Fruit fly (Drosophila melanogaster) ovary, adult (tissue): Measurements from ENCODE around the gene CG31743.

Experiments
- CG17801 ChIP-seq: fragments of 200-800 bp; optimal IDR thresholded peaks from 2 replicates; lab custom pipeline; 2019; ENCODE audit warnings: missing biosample characterization, mild to moderate bottlenecking, missing genetic modification characterization, moderate library complexity; ENCODE audit not compliant: partially characterized antibody

Gene CG31743

DNA sequence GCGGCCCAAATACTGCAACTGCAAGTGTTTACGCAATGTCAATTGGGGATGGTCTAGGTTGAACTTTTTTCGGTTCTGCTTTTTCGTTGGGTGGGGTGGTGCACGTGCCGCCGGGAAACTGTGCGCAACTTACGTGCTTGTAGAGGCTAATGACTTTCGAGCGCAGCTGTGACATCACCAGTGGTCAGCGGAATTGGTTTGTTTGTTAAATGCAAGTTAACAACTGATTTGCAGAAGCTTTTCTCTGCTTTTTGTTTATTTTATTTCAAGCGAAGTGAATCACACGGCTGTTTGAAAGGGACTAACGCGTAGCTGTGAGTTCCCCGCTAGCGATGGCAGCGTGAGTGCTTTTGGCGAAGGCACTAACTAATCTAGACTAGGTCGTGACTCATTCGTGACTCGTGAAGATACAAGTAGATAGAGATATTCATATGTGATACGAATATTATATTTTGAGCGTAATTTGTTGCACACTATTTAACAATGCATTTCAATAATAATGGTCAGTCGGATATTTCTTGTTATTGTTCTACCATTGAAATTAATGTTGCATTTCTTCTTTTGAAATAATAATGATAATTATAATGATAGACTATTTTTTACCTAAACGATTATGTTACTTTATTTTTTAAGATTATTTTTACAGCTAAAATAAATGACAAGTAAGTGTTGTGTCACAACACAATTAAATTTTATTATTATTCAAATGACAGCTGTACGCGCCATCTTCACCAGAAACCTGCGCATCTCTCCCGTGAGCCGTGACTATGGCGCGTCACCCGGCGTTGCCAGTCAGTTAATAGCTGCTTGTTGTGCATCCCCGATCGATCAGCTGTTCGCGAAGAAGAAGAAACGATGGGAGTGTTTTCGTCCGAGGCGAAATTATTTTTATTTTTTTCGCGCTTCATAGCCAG is 8.6 kb downstream of the CG31743 start, which contains the start of the genes osi and tweek:
TSS of gene osi (minus strand) at position 307 of the 914 bp plus-strand sequence.
TSS of gene tweek (plus strand) at position 831 of the 914 bp plus-strand sequence.
- TF ChIP-seq CG17801 (GFP tag; lab: Kevin White, UChicago), result peak; percentile 39

DNA sequence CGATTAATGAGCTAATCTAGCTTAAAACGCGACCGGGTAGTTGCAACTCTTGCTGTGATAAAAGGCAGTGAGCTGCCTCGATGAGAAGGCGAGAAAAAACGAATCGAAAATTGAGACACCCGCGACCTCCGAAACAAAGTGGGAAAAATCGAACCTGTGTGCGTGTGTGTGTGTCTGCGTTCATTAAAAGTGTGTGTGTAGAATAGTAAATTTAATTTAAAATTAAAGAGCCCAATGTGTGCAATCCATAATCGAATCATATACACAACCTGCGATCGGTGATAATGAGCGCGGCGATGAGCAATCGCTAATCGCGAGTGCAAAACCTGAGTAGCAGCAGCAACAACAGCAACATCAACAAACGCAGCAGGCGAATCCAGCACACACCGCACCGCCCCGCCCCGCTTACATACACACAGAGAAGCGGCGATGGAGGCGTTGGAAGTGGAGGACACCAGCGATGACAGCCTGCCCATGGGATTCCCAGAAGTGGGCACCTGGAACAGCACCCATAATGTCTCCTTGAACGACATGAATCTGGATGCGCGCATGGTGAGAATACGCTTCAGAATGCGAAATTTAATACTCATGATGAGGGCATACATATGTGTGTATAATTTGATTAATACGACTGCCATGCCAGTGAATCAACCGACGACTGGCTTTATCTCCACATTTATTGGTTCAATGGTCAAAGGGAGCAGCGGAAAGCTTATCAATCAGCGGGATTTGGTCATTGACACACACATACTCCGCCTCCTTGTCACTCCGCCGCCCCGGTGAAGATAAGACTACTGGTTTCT is 9.5 kb downstream of the CG31743 start:
- TF ChIP-seq CG17801 (GFP tag; lab: Kevin White, UChicago), result no peak

DNA sequence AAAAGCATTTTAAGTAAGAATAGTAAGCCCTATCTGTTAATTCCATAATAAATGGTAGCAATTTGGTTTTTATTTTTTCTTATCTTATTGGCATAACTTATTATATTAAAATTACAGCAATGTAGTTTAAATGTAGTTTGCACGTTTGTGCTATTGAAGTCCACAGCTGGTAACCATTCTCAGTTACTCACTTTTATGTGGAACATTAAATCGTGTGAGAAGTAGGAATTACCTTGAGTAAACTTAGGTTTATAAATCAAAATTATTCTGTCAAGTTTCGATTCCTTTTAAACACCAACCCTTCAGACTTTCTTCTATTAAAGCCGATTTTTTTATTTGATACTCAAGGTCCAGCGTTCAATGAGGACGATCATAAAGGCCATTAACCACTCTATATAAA is 10.3 kb downstream of the CG31743 start, which contains the start of gene CG42556:
TSS of gene CG42556 (plus strand) at position 301 of the 400 bp plus-strand sequence.
- no peak for TF ChIP-seq CG17801 (GFP tag; lab: Kevin White, UChicago)

DNA sequence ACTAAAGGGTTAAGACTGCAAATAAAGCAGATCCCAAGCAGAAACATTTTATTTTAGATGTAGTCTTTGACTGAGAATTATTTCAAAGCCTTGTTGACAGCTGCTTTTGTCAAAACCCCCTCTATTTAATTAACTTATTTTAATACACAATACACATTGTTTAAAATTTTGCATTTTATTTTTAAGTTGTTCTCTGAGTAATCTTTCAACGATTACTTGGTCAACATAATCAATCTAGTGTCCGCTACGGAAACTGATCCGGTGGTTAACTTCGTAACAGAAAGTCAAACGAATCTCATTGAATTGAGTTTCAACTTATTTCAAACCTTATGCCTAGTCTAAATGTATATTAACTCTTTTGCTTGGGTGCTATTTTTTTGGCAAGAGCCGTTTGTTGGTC is 21.1 kb downstream of the CG31743 start, which contains the start of gene CG31805:
TSS of gene CG31805 (minus strand) at position 101 of the 400 bp plus-strand sequence.
- no peak for TF ChIP-seq CG17801 (GFP tag; lab: Kevin White, UChicago)

DNA sequence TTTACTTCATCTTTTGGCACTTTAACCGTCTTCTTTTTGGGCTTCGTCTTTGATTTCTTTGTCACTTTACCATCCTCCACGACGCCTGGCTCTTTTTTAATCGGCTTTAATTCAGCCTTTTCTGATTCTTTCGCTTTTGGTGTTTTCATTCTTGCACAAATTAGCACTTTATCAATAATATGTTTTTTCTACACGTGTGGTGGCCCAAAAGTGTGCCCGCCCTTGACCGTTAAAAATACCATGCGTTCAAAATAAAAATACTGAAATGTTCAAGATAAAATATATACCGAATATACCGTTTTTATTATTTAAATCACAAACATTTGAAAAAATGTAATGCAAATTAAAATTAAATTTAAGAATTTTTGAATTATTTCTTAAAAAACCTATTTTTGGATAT is 22.7 kb downstream of the CG31743 start, which contains the start of gene CG12288:
TSS of gene CG12288 (minus strand) at position 216 of the 400 bp plus-strand sequence.
- no peak for TF ChIP-seq CG17801 (GFP tag; lab: Kevin White, UChicago)

DNA sequence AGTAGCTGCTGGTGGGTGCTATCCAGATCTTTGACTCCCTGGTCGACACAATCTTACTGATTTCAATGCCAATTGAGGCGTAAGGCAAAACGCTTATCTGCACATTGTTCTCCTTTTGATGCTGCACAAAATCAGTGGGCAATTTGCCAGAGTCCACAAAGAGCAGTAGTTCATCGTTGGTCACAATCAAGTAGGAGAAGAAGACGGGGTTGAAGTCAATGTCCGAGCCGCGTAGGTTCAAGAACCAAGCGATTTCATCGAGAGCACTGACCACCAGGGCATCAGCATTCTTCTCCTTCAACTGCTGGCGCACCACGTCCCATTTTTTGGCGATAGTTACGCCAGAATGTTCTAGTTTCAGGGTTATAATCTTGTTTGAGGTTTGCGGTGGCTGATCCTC is 30.0 kb downstream of the CG31743 start:
- TF ChIP-seq CG17801 (GFP tag; lab: Kevin White, UChicago), result no peak

DNA sequence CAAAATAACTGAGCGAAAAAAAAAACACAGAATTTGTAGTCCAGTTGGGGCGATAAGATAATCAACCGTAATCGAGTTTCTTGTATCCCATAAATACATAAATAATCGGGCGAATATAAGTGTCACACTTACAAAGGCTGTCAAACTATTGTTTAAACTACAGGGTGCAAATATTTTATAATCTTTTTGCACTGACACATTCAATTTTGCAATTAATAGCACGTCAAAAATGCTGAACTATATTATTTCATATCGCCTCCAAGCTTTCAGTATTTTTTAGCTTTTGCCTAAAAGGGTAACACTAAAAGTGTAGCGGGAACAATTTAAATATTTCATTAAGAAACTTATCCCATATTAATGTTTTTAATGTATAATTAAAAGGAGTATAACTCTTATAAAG is 30.9 kb downstream of the CG31743 start, which contains the start of gene ApepP:
TSS of gene ApepP (minus strand) at position 242 of the 400 bp plus-strand sequence.
- TF ChIP-seq CG17801 (GFP tag; lab: Kevin White, UChicago), result no peak

DNA sequence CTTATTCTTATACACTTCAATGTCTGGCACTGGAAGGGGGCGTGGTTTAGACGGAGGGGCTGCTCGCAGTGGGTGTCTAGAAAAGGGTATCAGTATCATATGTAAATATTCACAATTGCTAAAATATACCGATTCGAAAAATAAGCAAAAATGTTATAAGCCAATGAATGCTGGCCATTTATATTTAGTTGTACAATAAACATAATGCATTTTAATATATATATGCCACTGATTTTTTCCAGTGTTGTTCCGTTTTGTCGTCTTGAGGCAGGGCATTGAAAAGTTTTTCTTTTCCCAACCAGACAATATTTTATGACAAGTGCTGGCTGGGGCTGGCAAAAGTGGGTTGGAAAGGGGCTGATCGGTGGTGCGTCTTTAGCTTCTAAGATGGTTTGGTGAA is 42.5 kb downstream of the CG31743 start:
- no peak for TF ChIP-seq CG17801 (GFP tag; lab: Kevin White, UChicago)
